Worm (Caenorhabditis elegans) whole organism, L4 larva: ENCODE measurements around the gene smf-2.

Source experiments
- F26F4.8 ChIP-seq: fragments of 200-800 bp; sonication (Bioruptor generic); conservative IDR thresholded peaks from 2 replicates; pipeline ENCODE4 v1.3.6; 2022; ENCODE audit warnings: missing genetic modification characterization, missing compliant biosample characterization
- F37D6.2 ChIP-seq: sonication (generic microtip); optimal IDR thresholded peaks from 2 replicates; lab custom pipeline; 2016; ENCODE audit warnings: mild to moderate bottlenecking, missing genetic modification characterization, missing compliant biosample characterization
- F44E2.7 ChIP-seq: fragments of 200-800 bp; sonication (Bioruptor generic); IDR thresholded peaks from 2 replicates; pipeline ENCODE4 v2.1.2; 2022; ENCODE audit warnings: missing genetic modification characterization, missing compliant biosample characterization
- Y5F2A.4 ChIP-seq: fragments of 200-800 bp; sonication (Bioruptor generic); optimal IDR thresholded peaks from 2 replicates; lab custom pipeline; 2018; ENCODE audit warnings: mild to moderate bottlenecking, missing genetic modification characterization, missing compliant biosample characterization
- ZK337.2 ChIP-seq: fragments of 200-800 bp; sonication (Bioruptor generic); IDR thresholded peaks from 2 replicates; pipeline ENCODE4 v1.3.6; 2022; ENCODE audit warnings: missing genetic modification reagents, missing genetic modification characterization, missing compliant biosample characterization
- aha-1 ChIP-seq: fragments of 150-350 bp; peaks from one replicate; lab custom pipeline; 2014; ENCODE audit warnings: missing biosample characterization, missing genetic modification characterization
- ceh-20 ChIP-seq: fragments of 200-800 bp; sonication (Bioruptor generic); IDR thresholded peaks from 2 replicates; pipeline ENCODE4 v1.3.6; 2022; ENCODE audit warnings: missing genetic modification reagents, missing genetic modification characterization, missing compliant biosample characterization
- daf-16 ChIP-seq, 3 experiments: sonication (generic microtip); optimal IDR thresholded peaks; 2 replicates each; lab custom pipeline; 2016 to 2017; ENCODE audit warnings: missing genetic modification characterization in 3 of 3, missing genetic modification reagents in 3 of 3, mild to moderate bottlenecking in 2 of 3, missing compliant biosample characterization in 2 of 3, missing biosample characterization in 1 of 3, moderate library complexity in 1 of 3
- daf-8 ChIP-seq: fragments of 200-800 bp; sonication (Bioruptor generic); IDR thresholded peaks from 2 replicates; pipeline ENCODE4 v1.3.6; 2022; ENCODE audit warnings: missing genetic modification characterization, missing compliant biosample characterization
- dmd-6 ChIP-seq: fragments of 200-800 bp; sonication (Bioruptor generic); IDR thresholded peaks from 2 replicates; pipeline ENCODE4 v1.3.6; 2022; ENCODE audit warnings: missing genetic modification reagents, missing genetic modification characterization, missing compliant biosample characterization
- dve-1 ChIP-seq: sonication (generic microtip); optimal IDR thresholded peaks from 2 replicates; lab custom pipeline; 2017; ENCODE audit warnings: antibody characterized with exemption, mild to moderate bottlenecking, missing genetic modification characterization, missing compliant biosample characterization; ENCODE audit not compliant: insufficient read depth
- fos-1 ChIP-seq: fragments of 150-350 bp; optimal IDR thresholded peaks from 2 replicates; lab custom pipeline; 2014; ENCODE audit warnings: missing biosample characterization, missing genetic modification characterization
- gei-8 ChIP-seq: fragments of 200-800 bp; sonication (Bioruptor generic); optimal IDR thresholded peaks from 2 replicates; lab custom pipeline; 2018; ENCODE audit warnings: mild to moderate bottlenecking, missing genetic modification characterization, missing compliant biosample characterization
- hif-1 ChIP-seq, 2 experiments: sonication (generic microtip); optimal IDR thresholded peaks; 2 replicates each; lab custom pipeline; 2016 to 2017; ENCODE audit warnings: missing compliant biosample characterization in 2 of 2, missing genetic modification characterization in 2 of 2, missing genetic modification reagents in 2 of 2, missing genotype in 2 of 2, mild to moderate bottlenecking in 1 of 2
- hlh-30 ChIP-seq: sonication (generic microtip); optimal IDR thresholded peaks from 2 replicates; lab custom pipeline; 2017; ENCODE audit warnings: antibody characterized with exemption, mild to moderate bottlenecking, missing genetic modification characterization, missing compliant biosample characterization; ENCODE audit not compliant: insufficient read depth
- jun-1 ChIP-seq: fragments of 150-350 bp; optimal IDR thresholded peaks from 2 replicates; lab custom pipeline; 2014; ENCODE audit warnings: missing biosample characterization, missing genetic modification reagents, missing genetic modification characterization
- lim-7 ChIP-seq: fragments of 200-800 bp; sonication (Bioruptor generic); IDR thresholded peaks from 2 replicates; pipeline ENCODE4 v1.3.6; 2022; ENCODE audit warnings: missing genetic modification characterization, missing compliant biosample characterization
- lin-1 ChIP-seq: fragments of 200-800 bp; sonication (Bioruptor generic); IDR thresholded peaks from 2 replicates; pipeline ENCODE4 v1.3.6; 2022; ENCODE audit warnings: missing genetic modification reagents, missing genetic modification characterization, missing compliant biosample characterization
- lin-13 ChIP-seq: fragments of 150-350 bp; optimal IDR thresholded peaks from 2 replicates; lab custom pipeline; 2014; ENCODE audit warnings: missing biosample characterization, missing genetic modification reagents, missing genetic modification characterization
- lsy-2 ChIP-seq, 2 experiments: fragments of 150-350 bp in 1 of 2; sonication (generic microtip) in 1 of 2; optimal IDR thresholded peaks; 2 replicates each; lab custom pipeline; 2014 to 2017; ENCODE audit warnings: missing biosample characterization in 2 of 2, missing genetic modification characterization in 2 of 2
- madf-5 ChIP-seq, 2 experiments: fragments of 200-800 bp; sonication (Bioruptor generic); IDR thresholded peaks; 2 replicates each; pipeline ENCODE4 v1.3.6; 2022; ENCODE audit warnings: missing compliant biosample characterization in 2 of 2, missing genetic modification characterization in 2 of 2
- mdl-1 ChIP-seq, 2 experiments: fragments of 150-350 bp in 1 of 2; sonication (generic microtip) in 1 of 2; optimal IDR thresholded peaks; 2 replicates each; lab custom pipeline; 2014 to 2017; ENCODE audit warnings: missing biosample characterization in 2 of 2, missing genetic modification characterization in 2 of 2
- mdt-29 ChIP-seq: fragments of 200-800 bp; sonication (Bioruptor generic); IDR thresholded peaks from 2 replicates; pipeline ENCODE4 v1.3.6; 2022; ENCODE audit warnings: missing genetic modification reagents, missing genetic modification characterization, missing compliant biosample characterization
- mep-1 ChIP-seq: fragments of 150-350 bp; sonication (generic microtip); optimal IDR thresholded peaks from 3 replicates; lab custom pipeline; 2014; ENCODE audit warnings: missing biosample characterization, missing genetic modification characterization
- mxl-2 ChIP-seq: fragments of 200-800 bp; sonication (Bioruptor generic); conservative IDR thresholded peaks from 2 replicates; pipeline ENCODE4 v1.3.6; 2022; ENCODE audit warnings: missing genetic modification reagents, missing genetic modification characterization, missing compliant biosample characterization
- nhr-25 ChIP-seq: sonication (generic microtip); optimal IDR thresholded peaks from 2 replicates; lab custom pipeline; 2017; ENCODE audit warnings: missing genetic modification characterization, mild to moderate bottlenecking, missing compliant biosample characterization, antibody characterized with exemption, moderate library complexity, borderline replicate concordance; ENCODE audit not compliant: insufficient read depth
- nhr-28 ChIP-seq: fragments of 150-350 bp; optimal IDR thresholded peaks from 2 replicates; lab custom pipeline; 2014; ENCODE audit warnings: missing biosample characterization, missing genetic modification characterization
- nhr-76 ChIP-seq: fragments of 150-350 bp; optimal IDR thresholded peaks from 2 replicates; lab custom pipeline; 2014; ENCODE audit warnings: missing biosample characterization, missing genetic modification characterization
- nhr-77 ChIP-seq: fragments of 150-350 bp; optimal IDR thresholded peaks from 2 replicates; lab custom pipeline; 2014; ENCODE audit warnings: missing biosample characterization, missing genetic modification characterization
- php-3 ChIP-seq: fragments of 200-800 bp; sonication (Bioruptor generic); IDR thresholded peaks from 2 replicates; pipeline ENCODE4 v1.3.6; 2022; ENCODE audit warnings: missing genetic modification reagents, missing genetic modification characterization, missing compliant biosample characterization
- rbr-2 ChIP-seq: sonication (generic microtip); optimal IDR thresholded peaks from 2 replicates; lab custom pipeline; 2016; ENCODE audit warnings: missing genotype, missing genetic modification characterization, missing compliant biosample characterization
- saeg-2 ChIP-seq: fragments of 200-800 bp; sonication (Bioruptor generic); IDR thresholded peaks from 2 replicates; pipeline ENCODE4 v1.3.6; 2022; ENCODE audit warnings: missing genetic modification reagents, missing genetic modification characterization, missing compliant biosample characterization
- sdz-12 ChIP-seq: fragments of 200-800 bp; sonication (Bioruptor generic); optimal IDR thresholded peaks from 2 replicates; lab custom pipeline; 2018; ENCODE audit warnings: mild to moderate bottlenecking, missing genetic modification characterization, missing compliant biosample characterization
- set-16 ChIP-seq: fragments of 200-800 bp; sonication (Bioruptor generic); IDR thresholded peaks from 2 replicates; pipeline ENCODE4 v1.3.6; 2022; ENCODE audit warnings: missing genetic modification reagents, missing genetic modification characterization, missing compliant biosample characterization
- spr-1 ChIP-seq: sonication (generic microtip); optimal IDR thresholded peaks from 2 replicates; lab custom pipeline; 2016; ENCODE audit warnings: mild to moderate bottlenecking, missing genetic modification characterization, missing compliant biosample characterization
- tra-1 ChIP-seq: fragments of 200-800 bp; sonication (Bioruptor generic); IDR thresholded peaks from 2 replicates; pipeline ENCODE4 v1.3.6; 2022; ENCODE audit warnings: missing genetic modification reagents, missing genetic modification characterization, missing compliant biosample characterization
- unc-130 ChIP-seq: sonication (generic microtip); optimal IDR thresholded peaks from 2 replicates; lab custom pipeline; 2016; ENCODE audit warnings: missing genetic modification reagents, missing genetic modification characterization, missing compliant biosample characterization
- unc-39 ChIP-seq: sonication (generic microtip); optimal IDR thresholded peaks from 2 replicates; lab custom pipeline; 2017; ENCODE audit warnings: missing biosample characterization, missing genetic modification characterization
- unc-62 ChIP-seq, 3 experiments: fragments of 150-350 bp in 1 of 3; sonication (generic microtip); optimal IDR thresholded peaks in 2 of 3; peaks in 1 of 3; 1 replicate in 1 of 3; 2 replicates in 2 of 3; lab custom pipeline; 2014 to 2017; ENCODE audit warnings: missing biosample characterization in 3 of 3, missing genetic modification characterization in 3 of 3, missing genetic modification reagents in 3 of 3, missing genotype in 1 of 3
- zfp-3 ChIP-seq: fragments of 200-800 bp; sonication (Bioruptor generic); conservative IDR thresholded peaks from 2 replicates; pipeline ENCODE4 v1.3.6; 2022; ENCODE audit warnings: missing genetic modification reagents, missing genetic modification characterization, missing compliant biosample characterization
- ztf-11 ChIP-seq: fragments of 150-350 bp; optimal IDR thresholded peaks from 2 replicates; lab custom pipeline; 2014; ENCODE audit warnings: missing biosample characterization, missing genetic modification characterization
- ztf-7 ChIP-seq: fragments of 150-350 bp; optimal IDR thresholded peaks from 2 replicates; lab custom pipeline; 2014; ENCODE audit warnings: missing biosample characterization, missing genetic modification characterization

smf-2 gene

DNA sequence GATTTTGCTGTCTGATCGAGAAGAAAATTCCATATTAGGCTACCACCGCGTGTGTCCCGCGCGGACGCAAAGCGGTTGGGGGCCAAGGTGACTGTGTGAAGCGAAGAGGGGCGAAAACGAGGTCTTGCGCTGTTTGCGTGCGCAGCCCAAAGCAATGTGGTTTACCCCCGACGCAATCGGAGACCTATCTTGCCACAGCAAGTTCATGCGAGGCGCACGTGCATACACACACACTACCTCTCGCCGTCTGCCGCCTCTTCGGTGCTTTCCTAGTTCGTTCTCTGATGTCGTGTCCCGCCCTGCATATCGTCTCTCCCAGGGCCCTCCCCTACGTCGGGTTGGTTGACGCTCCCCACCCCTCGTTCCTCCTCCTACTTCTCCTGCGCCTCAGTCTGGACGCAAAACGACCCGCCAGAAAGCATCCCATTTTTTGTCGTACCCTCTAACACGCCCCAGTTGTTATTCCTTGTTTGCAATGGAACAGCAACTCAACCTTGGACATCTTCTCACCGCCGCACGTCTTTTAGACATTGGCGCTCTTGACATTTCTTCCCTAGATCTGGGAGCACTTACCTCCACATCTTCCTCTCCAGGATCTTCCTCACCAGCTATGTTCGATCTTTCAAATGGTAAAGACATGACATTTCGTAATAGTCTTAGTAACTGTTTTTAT, 23.7 kb upstream of the smf-2 start, which contains the start of gene mdl-1 (continued):
- TF ChIP-seq ztf-7, result peak; percentile 23
- TF ChIP-seq F37D6.2 (tag; lab: Kevin White, UChicago), result peak; percentile 69
- no peak for TF ChIP-seq F26F4.8
- TF ChIP-seq unc-39 (tag; lab: Kevin White, UChicago), result no peak
- TF ChIP-seq hif-1 (tag; optimal IDR thresholded peaks at IDR 0.05; lab: Kevin White, UChicago), result peak; percentile 37 to 95

DNA sequence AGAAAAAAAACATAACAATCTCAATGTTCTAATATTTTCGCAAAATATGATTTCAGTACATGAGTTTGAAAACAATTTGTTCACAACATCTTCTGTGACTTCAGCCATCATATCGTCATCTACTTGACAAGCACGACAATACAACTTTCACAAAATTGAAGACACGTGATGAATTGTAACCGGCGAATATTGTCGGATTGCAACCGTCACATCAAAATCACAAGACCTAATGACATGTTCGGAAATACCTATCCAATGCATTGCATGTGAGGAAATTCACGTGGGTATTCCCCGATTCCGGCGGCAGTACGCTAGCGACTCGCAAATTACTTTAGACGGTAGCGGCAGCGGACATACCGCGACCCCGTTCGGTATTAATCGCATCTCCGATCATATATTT, 23.0 kb upstream of the smf-2 start:
- TF ChIP-seq tra-1 (GFP tag; lab: Robert Waterston, UW) (peak; percentile 69), nhr-28 (tag; lab: Kevin White, UChicago) (peak; percentile 57), unc-130 (GFP tag; lab: Kevin White, UChicago) (no peak), daf-16 (GFP tag; optimal IDR thresholded peaks at IDR 0.05; lab: Kevin White, UChicago) (no peak), daf-16 (tag; optimal IDR thresholded peaks at IDR 0.05; lab: Kevin White, UChicago) (peak; percentile 45), ceh-20 (GFP tag; lab: Robert Waterston, UW) (peak; percentile 34), nhr-25 (tag; lab: Kevin White, UChicago) (peak; percentile 43), ZK337.2 (GFP tag; lab: Robert Waterston, UW) (no peak), nhr-77 (tag; lab: Kevin White, UChicago) (peak; percentile 36), mdt-29 (peak; percentile 67), lin-13 (GFP tag; lab: Kevin White, UChicago) (peak; percentile 2), dmd-6 (GFP tag; lab: Robert Waterston, UW) (peak; percentile 96), aha-1 (tag; lab: Kevin White, UChicago) (peak; percentile 89), lin-1 (GFP tag; lab: Robert Waterston, UW) (no peak; the same call in 1 of the 2 replicates), zfp-3 (peak; percentile 54; the same call in 1 of the 2 replicates), mxl-2 (GFP tag; lab: Robert Waterston, UW) (peak; percentile 96), sdz-12 (GFP tag; lab: Kevin White, UChicago) (no peak), dve-1 (tag; lab: Kevin White, UChicago) (peak; percentile 75), php-3 (GFP tag; lab: Robert Waterston, UW) (peak; percentile 68; the same call in 1 of the 2 replicates), mdl-1 (tag; optimal IDR thresholded peaks at IDR 0.05; lab: Kevin White, UChicago) (peak in 1 of 2 experiments; percentile 70), unc-62 (GFP tag; optimal IDR thresholded peaks at IDR 0.05 in 1 of 2; lab: Kevin White, UChicago) (peak in 1 of 2 experiments; percentile 100), unc-62 (tag; optimal IDR thresholded peaks at IDR 0.05; lab: Kevin White, UChicago) (no peak), lsy-2 (tag; optimal IDR thresholded peaks at IDR 0.05; lab: Kevin White, UChicago) (peak in 1 of 2 experiments; percentile 51), set-16 (no peak), hlh-30 (tag; lab: Kevin White, UChicago) (peak; percentile 92), saeg-2 (GFP tag; lab: Robert Waterston, UW) (0 out of 2 replicates have a peak, but pooled peaks have one; percentile 7)

DNA sequence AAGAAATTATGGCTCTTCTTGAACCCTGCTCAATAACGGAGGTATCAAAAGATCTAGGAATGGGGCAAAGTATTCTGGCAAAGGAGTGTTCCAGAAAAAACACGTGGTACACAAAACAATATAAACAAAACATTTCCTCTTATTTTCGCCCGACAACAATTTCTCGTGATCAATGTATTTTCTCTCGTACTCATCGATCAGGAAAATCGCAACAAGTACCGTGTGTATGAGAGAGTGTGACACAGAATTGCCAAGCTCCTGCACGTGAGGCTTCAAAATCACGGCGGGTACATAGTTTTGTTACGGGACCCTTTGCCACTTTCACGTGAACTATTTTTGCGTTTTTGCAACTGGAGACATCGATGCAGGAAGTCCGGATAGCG, 22.5 kb upstream of the smf-2 start:
- TF ChIP-seq saeg-2 (GFP tag; lab: Robert Waterston, UW), result 0 out of 2 replicates have a peak, but pooled peaks have one; percentile 37
- no peak for TF ChIP-seq ZK337.2 (GFP tag; lab: Robert Waterston, UW)
- no peak for TF ChIP-seq daf-8 (GFP tag; lab: Robert Waterston, UW)
- no peak for TF ChIP-seq spr-1 (tag; lab: Kevin White, UChicago)
- peak in 1 of 2 experiments; percentile 29 for TF ChIP-seq hif-1 (tag; optimal IDR thresholded peaks at IDR 0.05; lab: Kevin White, UChicago)
- TF ChIP-seq hlh-30 (tag; lab: Kevin White, UChicago), result peak; percentile 90
- no peak for TF ChIP-seq ztf-7
- TF ChIP-seq unc-62 (GFP tag; optimal IDR thresholded peaks at IDR 0.05 in 1 of 2; lab: Kevin White, UChicago), result peak in 1 of 2 experiments; percentile 96
- TF ChIP-seq unc-62 (tag; optimal IDR thresholded peaks at IDR 0.05; lab: Kevin White, UChicago), result no peak
- TF ChIP-seq lim-7 (GFP tag; lab: Robert Waterston, UW), result no peak
- TF ChIP-seq set-16, result no peak
- TF ChIP-seq F37D6.2 (tag; lab: Kevin White, UChicago), result no peak
- no peak for TF ChIP-seq gei-8 (GFP tag; lab: Kevin White, UChicago)
- TF ChIP-seq nhr-76 (tag; lab: Kevin White, UChicago), result no peak
- peak; percentile 21 for TF ChIP-seq nhr-28 (tag; lab: Kevin White, UChicago)
- no peak for TF ChIP-seq rbr-2
- TF ChIP-seq Y5F2A.4 (GFP tag; lab: Kevin White, UChicago), result no peak
- no peak for TF ChIP-seq ztf-11 (tag; lab: Kevin White, UChicago)
- TF ChIP-seq jun-1 (tag; lab: Kevin White, UChicago), result no peak
- TF ChIP-seq dve-1 (tag; lab: Kevin White, UChicago), result no peak
- TF ChIP-seq madf-5 (GFP tag; IDR thresholded peaks at IDR 0.05; lab: Robert Waterston, UW), result no peak
- no peak for TF ChIP-seq fos-1 (tag; lab: Kevin White, UChicago)
- no peak for TF ChIP-seq mep-1 (tag; lab: Kevin White, UChicago)
- TF ChIP-seq F44E2.7 (GFP tag; lab: Robert Waterston, UW), result no peak
- no peak; the same call in 1 of the 2 replicates for TF ChIP-seq lin-1 (GFP tag; lab: Robert Waterston, UW)
- no peak for TF ChIP-seq F26F4.8
